Worm (Caenorhabditis elegans): Measurements from ENCODE around the gene mrpl-41.

mrpl-41 gene

ce11 chrII:323048-323776 lies 34.5 kb downstream of the mrpl-41 start, which contains the start of gene K01A2.10 (continued):
- no peak for TF ChIP-seq T20F7.1 (GFP tag; optimal IDR thresholded peaks at IDR 0.05)
- peak; percentile 33 for TF ChIP-seq rbr-2 (tag; optimal IDR thresholded peaks at IDR 0.05)
- TF ChIP-seq ZK337.2 (GFP tag; IDR thresholded peaks at IDR 0.05) = no peak
- no peak for TF ChIP-seq F26F4.8 (GFP tag; conservative IDR thresholded peaks at IDR 0.05)
- TF ChIP-seq dmd-9 (GFP tag; IDR thresholded peaks at IDR 0.05) = no peak
- no peak for TF ChIP-seq gei-8 (GFP tag; optimal IDR thresholded peaks at IDR 0.05)
- TF ChIP-seq ctbp-1 (GFP tag; IDR thresholded peaks at IDR 0.05) = no peak
- TF ChIP-seq lsy-2 (tag; optimal IDR thresholded peaks at IDR 0.05) = peak; percentile 47 to 64

- no peak for TF ChIP-seq ceh-32 (tag; optimal IDR thresholded peaks at IDR 0.05; ENCODE audit: poor library complexity)
- no peak for TF ChIP-seq duxl-1 (tag; optimal IDR thresholded peaks at IDR 0.05; ENCODE audit: poor library complexity)
- TF ChIP-seq hlh-30 (tag; optimal IDR thresholded peaks at IDR 0.05; ENCODE audit: insufficient read depth) = peak; percentile 24
- no peak for TF ChIP-seq T26A8.4 (GFP tag; IDR thresholded peaks at IDR 0.05)
- no peak for TF ChIP-seq F49E8.2 (tag; optimal IDR thresholded peaks at IDR 0.05; ENCODE audit: borderline replicate concordance)
- TF ChIP-seq spr-1 (tag; optimal IDR thresholded peaks at IDR 0.05) = no peak
- TF ChIP-seq skn-1 (tag; optimal IDR thresholded peaks at IDR 0.05) = no peak
- TF ChIP-seq nhr-41 (GFP tag; IDR thresholded peaks at IDR 0.05) = no peak
- no peak for TF ChIP-seq ztf-11 (tag; optimal IDR thresholded peaks at IDR 0.05)
- no peak for TF ChIP-seq vab-7 (GFP tag; IDR thresholded peaks at IDR 0.05)
- TF ChIP-seq ctbp-1 (GFP tag; IDR thresholded peaks at IDR 0.05) = no peak
- TF ChIP-seq lin-29 (GFP tag; IDR thresholded peaks at IDR 0.05) = no peak
- TF ChIP-seq Y75B8A.6 (GFP tag; IDR thresholded peaks at IDR 0.05) = no peak
- peak; percentile 6 for TF ChIP-seq hlh-11 (tag; optimal IDR thresholded peaks at IDR 0.05)
- TF ChIP-seq aha-1 (tag) = peak; percentile 56
- TF ChIP-seq ceh-82 (tag; optimal IDR thresholded peaks at IDR 0.05) = no peak
- TF ChIP-seq lin-1 (GFP tag; IDR thresholded peaks at IDR 0.05) = no peak
- TF ChIP-seq pha-4 (GFP tag; IDR thresholded peaks at IDR 0.05) = no peak
- no peak for TF ChIP-seq pha-4 (tag; optimal IDR thresholded peaks at IDR 0.05)
- TF ChIP-seq lin-38 (GFP tag; IDR thresholded peaks at IDR 0.05) = no peak
- no peak for TF ChIP-seq nhr-48 (tag; optimal IDR thresholded peaks at IDR 0.05)
- TF ChIP-seq Y105C5A.15 (GFP tag; IDR thresholded peaks at IDR 0.05) = no peak
- TF ChIP-seq nhr-6 (tag; optimal IDR thresholded peaks at IDR 0.05) = no peak
- TF ChIP-seq fkh-10 (GFP tag; optimal IDR thresholded peaks at IDR 0.05) = no peak
- TF ChIP-seq nhr-102 (tag; optimal IDR thresholded peaks at IDR 0.05) = no peak
Observed at ce11 chrII:325639-326350, 37.1 kb downstream of the mrpl-41 start, which contains the start of gene sgcb-1. sgcb-1 (plus strand) TSS chrII:326300.

- TF ChIP-seq unc-130 (GFP tag; optimal IDR thresholded peaks at IDR 0.05) (no peak), F37D6.2 (tag; optimal IDR thresholded peaks at IDR 0.05) (no peak), lin-1 (GFP tag; IDR thresholded peaks at IDR 0.05) (no peak), D1046.2 (GFP tag; IDR thresholded peaks at IDR 0.05) (no peak), dmd-8 (GFP tag; IDR thresholded peaks at IDR 0.05) (no peak), dmd-6 (GFP tag; IDR thresholded peaks at IDR 0.05) (no peak), ceh-20 (GFP tag; IDR thresholded peaks at IDR 0.05) (no peak), mep-1 (tag; optimal IDR thresholded peaks at IDR 0.05) (no peak), cey-2 (tag; optimal IDR thresholded peaks at IDR 0.05; ENCODE audit: borderline replicate concordance, insufficient read depth) (no peak), madf-5 (GFP tag; IDR thresholded peaks at IDR 0.05) (no peak), zip-2 (tag; optimal IDR thresholded peaks at IDR 0.05) (no peak), zip-11 (GFP tag; IDR thresholded peaks at IDR 0.05) (no peak), ceh-32 (tag; optimal IDR thresholded peaks at IDR 0.05; ENCODE audit: poor library complexity) (no peak), mdl-1 (tag; optimal IDR thresholded peaks at IDR 0.05) (no peak), arid-1 (GFP tag; conservative IDR thresholded peaks at IDR 0.05) (no peak), lsy-2 (tag; optimal IDR thresholded peaks at IDR 0.05) (no peak), set-16 (GFP tag; IDR thresholded peaks at IDR 0.05) (no peak), F10B5.3 (tag; optimal IDR thresholded peaks at IDR 0.05) (no peak)
Observed at ce11 chrII:332419-332818, 43.7 kb downstream of the mrpl-41 start, which contains the start of gene cbn-1. cbn-1 (minus strand) TSS chrII:332519.

Data from whole organism, L4 larva.